Fruit fly (Drosophila melanogaster): Measurements from ENCODE around the gene CG17801.

Gene CG17801

dm6 chr3R:17793287-17793686 is 13.6 kb downstream of the CG17801 start:
- no peak for TF ChIP-seq Dif (GFP tag; optimal IDR thresholded peaks at IDR 0.05; ENCODE audit: partially characterized antibody)

DNA sequence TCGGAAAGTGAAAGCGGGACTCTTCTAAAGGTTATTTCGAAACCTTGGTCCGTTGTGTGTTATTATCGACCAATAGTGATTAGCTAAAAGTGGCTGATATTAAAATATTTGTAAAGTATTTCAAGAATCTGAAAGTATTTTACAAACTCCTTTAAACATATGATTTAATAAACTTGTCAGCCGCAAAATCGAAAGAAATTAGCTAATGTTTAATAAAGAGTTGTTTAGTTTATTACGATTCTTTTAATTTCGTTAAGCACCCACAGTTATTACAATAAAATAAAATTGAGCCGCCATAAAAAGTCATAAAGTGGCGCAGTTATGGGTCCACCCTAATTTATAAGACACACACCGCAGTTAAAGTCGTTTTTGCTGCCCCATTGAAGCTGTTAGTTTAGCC is 16.9 kb downstream of the CG17801 start:
- TF ChIP-seq Mio (GFP tag; optimal IDR thresholded peaks at IDR 0.05) (no peak), HLH106 (tag; optimal IDR thresholded peaks at IDR 0.05) (no peak), dl (GFP tag; optimal IDR thresholded peaks at IDR 0.05; ENCODE audit: insufficient read depth in 1 of 2, partially characterized antibody in 2 of 2) (no peak), lola (GFP tag; optimal IDR thresholded peaks at IDR 0.05) (no peak), dmrt93B (GFP tag; optimal IDR thresholded peaks at IDR 0.05) (no peak), fru (GFP tag; optimal IDR thresholded peaks at IDR 0.05) (no peak), GATAd (GFP tag; optimal IDR thresholded peaks at IDR 0.05) (no peak), tai (GFP tag; optimal IDR thresholded peaks at IDR 0.05) (no peak), usp (GFP tag; optimal IDR thresholded peaks at IDR 0.05) (no peak), OdsH (GFP tag; optimal IDR thresholded peaks at IDR 0.05) (no peak), CrebA (GFP tag; optimal IDR thresholded peaks at IDR 0.05; ENCODE audit: borderline replicate concordance) (no peak), dsf (GFP tag; optimal IDR thresholded peaks at IDR 0.05; ENCODE audit: borderline replicate concordance) (no peak), Hr83 (GFP tag; optimal IDR thresholded peaks at IDR 0.05; ENCODE audit: poor library complexity, severe bottlenecking) (no peak), Abd-B (GFP tag; optimal IDR thresholded peaks at IDR 0.05) (no peak), rgr (GFP tag; optimal IDR thresholded peaks at IDR 0.05) (no peak), Vsx2 (GFP tag; optimal IDR thresholded peaks at IDR 0.05; ENCODE audit: partially characterized antibody) (no peak), Hnf4 (GFP tag; optimal IDR thresholded peaks at IDR 0.05) (no peak), Dfd (GFP tag; optimal IDR thresholded peaks at IDR 0.05) (no peak)

dm6 chr3R:17787780-17788179 is 19.1 kb downstream of the CG17801 start:
- TF ChIP-seq psq (GFP tag; optimal IDR thresholded peaks at IDR 0.05) (no peak), br (GFP tag; optimal IDR thresholded peaks at IDR 0.05) (no peak), Dfd (GFP tag; optimal IDR thresholded peaks at IDR 0.05) (no peak), Hnf4 (GFP tag; optimal IDR thresholded peaks at IDR 0.05) (no peak), rgr (GFP tag; optimal IDR thresholded peaks at IDR 0.05) (no peak)

DNA sequence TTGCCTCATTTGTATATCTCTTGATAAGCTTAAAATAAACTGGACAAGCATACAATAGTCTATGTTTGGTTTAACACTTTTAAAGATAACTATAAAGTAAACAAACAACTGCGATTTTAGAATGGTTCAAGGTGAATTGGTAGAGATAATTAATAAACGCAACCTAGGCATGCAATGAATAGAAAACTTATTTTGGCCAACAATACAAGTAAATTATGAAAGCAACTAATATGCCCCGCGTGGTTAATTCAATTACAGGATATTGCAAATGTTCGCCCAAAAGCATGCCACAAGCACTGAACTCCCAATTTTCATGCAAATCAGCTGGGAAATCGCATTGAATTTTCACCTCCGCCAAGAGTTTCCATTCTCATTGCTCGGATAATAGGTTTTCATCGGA is 22.7 kb downstream of the CG17801 start:
- TF ChIP-seq tai (GFP tag; optimal IDR thresholded peaks at IDR 0.05) (no peak), Myc (optimal IDR thresholded peaks at IDR 0.05) (no peak), br (GFP tag; optimal IDR thresholded peaks at IDR 0.05) (no peak), Hr78 (GFP tag; optimal IDR thresholded peaks at IDR 0.05) (no peak), psq (GFP tag; optimal IDR thresholded peaks at IDR 0.05) (no peak), sage (GFP tag; optimal IDR thresholded peaks at IDR 0.05) (no peak), Rel (GFP tag; optimal IDR thresholded peaks at IDR 0.05) (no peak), Rel (tag; optimal IDR thresholded peaks at IDR 0.05) (no peak), Hr83 (GFP tag; optimal IDR thresholded peaks at IDR 0.05; ENCODE audit: poor library complexity, severe bottlenecking) (no peak), Dfd (GFP tag; optimal IDR thresholded peaks at IDR 0.05) (no peak), sv (GFP tag; optimal IDR thresholded peaks at IDR 0.05) (no peak), Abd-B (GFP tag; optimal IDR thresholded peaks at IDR 0.05) (no peak)

DNA sequence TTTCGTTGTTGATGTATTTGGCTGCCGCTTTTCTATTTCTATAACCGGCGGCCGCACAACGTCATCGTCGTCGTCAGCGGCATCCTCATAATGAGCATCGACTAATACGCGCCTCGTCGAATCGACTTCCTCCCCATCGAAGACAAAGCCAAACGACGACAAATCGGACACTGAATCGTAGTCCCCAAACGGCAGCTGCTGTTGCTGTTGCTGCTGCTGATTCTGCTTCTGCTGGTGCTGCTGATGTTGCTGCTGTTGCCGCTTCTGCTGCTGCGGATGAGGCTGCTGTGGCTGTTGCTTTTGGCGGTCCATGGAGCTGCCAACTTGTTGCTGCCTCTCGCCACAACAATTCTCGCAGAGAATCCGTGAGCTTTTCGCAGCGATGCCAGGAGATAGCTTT is 23.7 kb downstream of the CG17801 start:
- TF ChIP-seq GATAd (GFP tag; optimal IDR thresholded peaks at IDR 0.05) (no peak), Dfd (GFP tag; optimal IDR thresholded peaks at IDR 0.05) (peak; percentile 4), CrebA (GFP tag; optimal IDR thresholded peaks at IDR 0.05; ENCODE audit: borderline replicate concordance) (no peak)

DNA sequence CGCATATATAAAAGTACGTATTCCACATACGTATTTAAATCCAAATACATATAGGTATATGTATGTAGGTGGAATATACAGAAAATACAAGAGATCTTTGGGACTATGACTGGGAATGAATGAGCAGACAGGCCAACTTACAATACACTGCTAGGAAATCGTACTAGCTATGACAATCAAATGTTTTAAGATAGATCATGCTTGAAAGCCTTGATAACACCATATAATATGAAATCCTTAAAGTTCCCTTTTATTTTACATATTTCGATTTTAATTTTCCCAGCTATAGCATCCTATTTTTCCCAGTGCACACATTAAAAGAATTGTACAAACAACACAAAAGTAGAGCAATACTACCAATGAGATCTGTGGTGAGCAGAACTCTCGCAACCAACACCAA is 25.5 kb downstream of the CG17801 start:
- TF ChIP-seq Hr78 (GFP tag; optimal IDR thresholded peaks at IDR 0.05): no peak
- peak; percentile 54 for TF ChIP-seq HLH106 (tag; optimal IDR thresholded peaks at IDR 0.05)
- TF ChIP-seq foxo (GFP tag; optimal IDR thresholded peaks at IDR 0.05): peak in 1 of 2 experiments; percentile 40
- no peak for TF ChIP-seq Sp1 (GFP tag; optimal IDR thresholded peaks at IDR 0.05)
- TF ChIP-seq woc (GFP tag; optimal IDR thresholded peaks at IDR 0.05): no peak
- no peak for TF ChIP-seq Dfd (GFP tag; optimal IDR thresholded peaks at IDR 0.05)
- peak; percentile 37 for TF ChIP-seq h (GFP tag; optimal IDR thresholded peaks at IDR 0.05)
- TF ChIP-seq Rel (GFP tag; optimal IDR thresholded peaks at IDR 0.05): no peak
- no peak for TF ChIP-seq Rel (tag; optimal IDR thresholded peaks at IDR 0.05)
- no peak for TF ChIP-seq Vsx2 (GFP tag; optimal IDR thresholded peaks at IDR 0.05; ENCODE audit: partially characterized antibody)
- TF ChIP-seq br (GFP tag; optimal IDR thresholded peaks at IDR 0.05): peak; percentile 22
- peak; percentile 29 for TF ChIP-seq rgr (GFP tag; optimal IDR thresholded peaks at IDR 0.05)
- no peak for TF ChIP-seq Myc (optimal IDR thresholded peaks at IDR 0.05)
- TF ChIP-seq sv (GFP tag; optimal IDR thresholded peaks at IDR 0.05): peak; percentile 54
- TF ChIP-seq GATAd (GFP tag; optimal IDR thresholded peaks at IDR 0.05): no peak
- TF ChIP-seq Mio (GFP tag; optimal IDR thresholded peaks at IDR 0.05): no peak
- TF ChIP-seq dl (GFP tag; optimal IDR thresholded peaks at IDR 0.05; ENCODE audit: insufficient read depth in 1 of 2, partially characterized antibody in 2 of 2): no peak
- peak; percentile 46 for TF ChIP-seq ey (GFP tag; optimal IDR thresholded peaks at IDR 0.05)
- TF ChIP-seq fru (GFP tag; optimal IDR thresholded peaks at IDR 0.05): peak; percentile 31
